Fruit fly (Drosophila melanogaster): Measurements from ENCODE around the gene mtgo.

- TF ChIP-seq Dfd (GFP tag; optimal IDR thresholded peaks at IDR 0.05) (no peak), CrebA (GFP tag; optimal IDR thresholded peaks at IDR 0.05; ENCODE audit: borderline replicate concordance) (peak; percentile 44)
These were observed 9.1 kb upstream of the mtgo start for dm6 chr2L:16535673-16536144.

Measured in whole organism, wandering third instar larva.